Worm (Caenorhabditis elegans): ENCODE results near the gene emb-5.
A peak's percentile ranks its signal among the peaks of the same experiment; 100 is the strongest.

The emb-5 gene

DNA sequence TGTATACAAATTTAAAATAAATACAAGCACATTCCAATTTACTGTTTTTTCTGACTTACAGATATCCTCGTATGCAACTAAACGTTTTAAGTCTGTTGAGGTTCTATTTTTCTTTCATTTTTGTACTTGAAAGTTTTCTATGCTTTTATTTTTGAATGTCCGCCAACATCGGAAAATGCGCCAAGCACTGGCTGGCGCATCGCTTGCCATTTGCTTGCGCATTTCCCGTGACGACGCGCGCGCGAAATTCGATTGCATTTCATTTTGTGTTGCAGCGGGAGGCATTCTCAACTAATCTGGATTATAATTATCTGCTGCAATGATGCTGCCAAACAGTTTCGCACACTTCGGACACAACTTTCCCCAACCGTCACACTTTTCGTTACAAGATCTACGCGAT is 36.5 kb upstream of the emb-5 start, which contains the start of gene fbxl-2 (continued):
- no peak for TF ChIP-seq nfya-1 (tag; optimal IDR thresholded peaks at IDR 0.05; ENCODE audit: borderline replicate concordance, insufficient read depth)
- peak; percentile 79 for TF ChIP-seq athp-1 (tag; optimal IDR thresholded peaks at IDR 0.05)
- TF ChIP-seq unc-130 (GFP tag; optimal IDR thresholded peaks at IDR 0.05) = peak; percentile 36
- TF ChIP-seq efl-1 (GFP tag; optimal IDR thresholded peaks at IDR 0.05) = peak; percentile 96
- peak; percentile 88 for TF ChIP-seq snpc-3.4 (tag; optimal IDR thresholded peaks at IDR 0.05)
- TF ChIP-seq ceh-91 (GFP tag; IDR thresholded peaks at IDR 0.05) = peak; percentile 86
- TF ChIP-seq akir-1 (GFP tag; optimal IDR thresholded peaks at IDR 0.05) = peak; percentile 16
- no peak for TF ChIP-seq sptf-2 (GFP tag; optimal IDR thresholded peaks at IDR 0.05)
- TF ChIP-seq hmg-1.2 (GFP tag; IDR thresholded peaks at IDR 0.05) = peak; percentile 82
- no peak for TF ChIP-seq Y79H2A.3 (GFP tag; conservative IDR thresholded peaks at IDR 0.05)
- peak; percentile 91 for TF ChIP-seq K11D2.4 (GFP tag; IDR thresholded peaks at IDR 0.05)
- 0 out of 2 replicates have a peak, but pooled peaks have one; percentile 73 for TF ChIP-seq egl-18 (GFP tag; IDR thresholded peaks at IDR 0.05)
- peak; percentile 82 for TF ChIP-seq atf-7 (tag; optimal IDR thresholded peaks at IDR 0.05)
- no peak for TF ChIP-seq lin-40 (tag; optimal IDR thresholded peaks at IDR 0.05)
- no peak for TF ChIP-seq dpff-1 (tag; optimal IDR thresholded peaks at IDR 0.05)
- peak; percentile 98 for TF ChIP-seq attf-5 (GFP tag; optimal IDR thresholded peaks at IDR 0.05)
- TF ChIP-seq F22D6.2 (tag; optimal IDR thresholded peaks at IDR 0.05) = peak; percentile 59
- peak; percentile 65 for TF ChIP-seq madf-10 (tag; optimal IDR thresholded peaks at IDR 0.05)
- peak; percentile 96 for TF ChIP-seq nfyb-1 (GFP tag; IDR thresholded peaks at IDR 0.05)
- peak; percentile 85 for TF ChIP-seq hsf-1 (GFP tag; IDR thresholded peaks at IDR 0.05)
- peak; percentile 85 for TF ChIP-seq C06A6.2 (GFP tag; conservative IDR thresholded peaks at IDR 0.05)
- TF ChIP-seq lir-1 (GFP tag; conservative IDR thresholded peaks at IDR 0.05) = peak; percentile 92
- no peak for TF ChIP-seq bed-1 (GFP tag; IDR thresholded peaks at IDR 0.05)
- TF ChIP-seq ztf-6 (GFP tag; IDR thresholded peaks at IDR 0.05) = 0 out of 2 replicates have a peak, but pooled peaks have one; percentile 26
- no peak for TF ChIP-seq ceh-79 (tag; optimal IDR thresholded peaks at IDR 0.05)
- peak; percentile 91 for TF ChIP-seq repo-1 (tag; optimal IDR thresholded peaks at IDR 0.05)
- peak; percentile 81; the same call in 1 of the 2 replicates for TF ChIP-seq F39B2.1 (GFP tag; IDR thresholded peaks at IDR 0.05)
- no peak for TF ChIP-seq nhr-27 (tag; optimal IDR thresholded peaks at IDR 0.05)
- TF ChIP-seq ztf-22 (GFP tag; optimal IDR thresholded peaks at IDR 0.05) = no peak
- TF ChIP-seq rcor-1 (GFP tag; IDR thresholded peaks at IDR 0.05) = peak; percentile 92
- TF ChIP-seq ccch-3 (GFP tag; optimal IDR thresholded peaks at IDR 0.05) = peak; percentile 22
- TF ChIP-seq dpl-1 (GFP tag; optimal IDR thresholded peaks at IDR 0.05) = peak; percentile 98
- TF ChIP-seq F57A8.1 (GFP tag; optimal IDR thresholded peaks at IDR 0.05) = no peak
- peak; percentile 78 for TF ChIP-seq ztf-26 (tag; optimal IDR thresholded peaks at IDR 0.05)
- TF ChIP-seq tbp1 (GFP tag; optimal IDR thresholded peaks at IDR 0.05) = peak; percentile 74
- TF ChIP-seq fkh-3 (tag; optimal IDR thresholded peaks at IDR 0.05) = peak; percentile 10
- 0 out of 2 replicates have a peak, but pooled peaks have one; percentile 65 for TF ChIP-seq nfya-2 (GFP tag; IDR thresholded peaks at IDR 0.05)
- TF ChIP-seq snpc-1.3 (tag; optimal IDR thresholded peaks at IDR 0.05; ENCODE audit: insufficient read depth) = peak; percentile 41
- TF ChIP-seq madf-6 (GFP tag; IDR thresholded peaks at IDR 0.05) = peak; percentile 93
- TF ChIP-seq B0035.1 (tag; optimal IDR thresholded peaks at IDR 0.05) = peak; percentile 67
- peak; percentile 82 for TF ChIP-seq bed-2 (GFP tag; IDR thresholded peaks at IDR 0.05)
- peak; percentile 59; the same call in 1 of the 2 replicates for TF ChIP-seq B0019.2 (GFP tag; conservative IDR thresholded peaks at IDR 0.05)
- peak; percentile 34 for TF ChIP-seq F10E7.11 (tag; optimal IDR thresholded peaks at IDR 0.05)
- TF ChIP-seq sea-2 (GFP tag; IDR thresholded peaks at IDR 0.05) = no peak
- TF ChIP-seq gei-17 (GFP tag; optimal IDR thresholded peaks at IDR 0.05) = peak; percentile 78
- peak; percentile 63 for TF ChIP-seq egrh-3 (GFP tag; IDR thresholded peaks at IDR 0.05)
- TF ChIP-seq ceh-40 (GFP tag; IDR thresholded peaks at IDR 0.05) = no peak
- peak; percentile 79 for TF ChIP-seq xnd-1 (tag; optimal IDR thresholded peaks at IDR 0.05)
- no peak for TF ChIP-seq F55B11.4 (tag; optimal IDR thresholded peaks at IDR 0.05; ENCODE audit: borderline replicate concordance, insufficient read depth)

Data from whole organism, young adult.